Fruit fly (Drosophila melanogaster) whole organism, embryonic: ENCODE results near the gene vito.

ENCODE experiments used
- BEAF-32 ChIP-seq: fragments of 200-800 bp; sonication (Bioruptor generic); optimal IDR thresholded peaks from 3 replicates; lab custom pipeline; 2017; ENCODE audit warnings: missing biosample characterization, missing genetic modification characterization, mild to moderate bottlenecking, moderate library complexity, missing genetic modification reagents
- Bteb2 ChIP-seq: fragments of 200-800 bp; sonication (Bioruptor generic); optimal IDR thresholded peaks from 2 replicates; lab custom pipeline; 2016; ENCODE audit warnings: missing biosample characterization, missing genetic modification characterization
- CG10366 ChIP-seq: fragments of 200-800 bp; sonication (Bioruptor generic); IDR thresholded peaks from 2 replicates; pipeline ENCODE4 v1.3.6; 2022; ENCODE audit warnings: missing biosample characterization, missing genetic modification characterization
- CG12219 ChIP-seq: fragments of 200-800 bp; sonication (Bioruptor generic); optimal IDR thresholded peaks from 3 replicates; lab custom pipeline; 2018; ENCODE audit warnings: missing biosample characterization, mild to moderate bottlenecking, missing genetic modification characterization
- CG12659 ChIP-seq: fragments of 200-800 bp; sonication (Bioruptor generic); optimal IDR thresholded peaks from 3 replicates; lab custom pipeline; 2017; ENCODE audit warnings: mild to moderate bottlenecking, missing biosample characterization, missing genetic modification reagents, missing genetic modification characterization
- CG13775 ChIP-seq: fragments of 200-800 bp; sonication (Bioruptor generic); optimal IDR thresholded peaks from 3 replicates; lab custom pipeline; 2017; ENCODE audit warnings: missing biosample characterization, mild to moderate bottlenecking, missing genetic modification characterization
- CG15011 ChIP-seq: fragments of 200-800 bp; sonication (Bioruptor generic); optimal IDR thresholded peaks from 3 replicates; lab custom pipeline; 2018; ENCODE audit warnings: missing biosample characterization, mild to moderate bottlenecking, missing genetic modification characterization
- CG15269 ChIP-seq: fragments of 200-800 bp; sonication (Bioruptor generic); optimal IDR thresholded peaks from 2 replicates; lab custom pipeline; 2018; ENCODE audit warnings: missing biosample characterization, mild to moderate bottlenecking, missing genetic modification characterization, moderate library complexity
- CG17359 ChIP-seq: fragments of 200-800 bp; sonication (Bioruptor generic); optimal IDR thresholded peaks from 3 replicates; lab custom pipeline; 2018; ENCODE audit warnings: missing biosample characterization, mild to moderate bottlenecking, missing genetic modification characterization, moderate library complexity
- CG17912 ChIP-seq: fragments of 200-800 bp; sonication (Bioruptor generic); optimal IDR thresholded peaks from 2 replicates; lab custom pipeline; 2018; ENCODE audit warnings: missing biosample characterization, mild to moderate bottlenecking, missing genetic modification characterization
- CG18599 ChIP-seq: fragments of 200-800 bp; sonication (Bioruptor generic); optimal IDR thresholded peaks from 3 replicates; lab custom pipeline; 2017; ENCODE audit warnings: missing biosample characterization, missing genetic modification characterization, mild to moderate bottlenecking, moderate library complexity, missing genetic modification reagents
- CG2712 ChIP-seq: fragments of 200-800 bp; optimal IDR thresholded peaks from 3 replicates; lab custom pipeline; 2019; ENCODE audit warnings: missing biosample characterization, mild to moderate bottlenecking, missing genetic modification characterization, moderate library complexity
- CG34224 ChIP-seq: fragments of 200-800 bp; sonication (Bioruptor generic); IDR thresholded peaks from 3 replicates; pipeline ENCODE4 v1.3.6; 2022; ENCODE audit warnings: missing biosample characterization, missing genetic modification characterization; ENCODE audit not compliant: partially characterized antibody
- CG34422 ChIP-seq: fragments of 200-800 bp; sonication (Bioruptor generic); IDR thresholded peaks from 3 replicates; pipeline ENCODE4 v1.3.6; 2022; ENCODE audit warnings: missing biosample characterization, missing genetic modification characterization
- CG42726 ChIP-seq: fragments of 200-800 bp; sonication (Bioruptor generic); IDR thresholded peaks from 2 replicates; pipeline ENCODE4 v1.3.6; 2022; ENCODE audit warnings: missing biosample characterization, missing genetic modification characterization; ENCODE audit not compliant: partially characterized antibody
- CG7963 ChIP-seq: fragments of 200-800 bp; sonication (Bioruptor generic); IDR thresholded peaks from 3 replicates; pipeline ENCODE4 v1.3.6; 2022; ENCODE audit warnings: missing biosample characterization, missing genetic modification characterization; ENCODE audit not compliant: partially characterized antibody
- CG7987 ChIP-seq: fragments of 200-800 bp; sonication (Bioruptor generic); optimal IDR thresholded peaks from 2 replicates; lab custom pipeline; 2018; ENCODE audit warnings: missing biosample characterization, mild to moderate bottlenecking, missing genetic modification characterization, moderate library complexity
- CG9727 ChIP-seq: fragments of 200-800 bp; sonication (Bioruptor generic); optimal IDR thresholded peaks from 3 replicates; lab custom pipeline; 2017; ENCODE audit warnings: missing biosample characterization, mild to moderate bottlenecking, missing genetic modification characterization
- CG9797 ChIP-seq: fragments of 200-800 bp; sonication (Bioruptor generic); optimal IDR thresholded peaks from 3 replicates; lab custom pipeline; 2018; ENCODE audit warnings: missing biosample characterization, mild to moderate bottlenecking, missing genetic modification characterization
- CoRest ChIP-seq: fragments of 200-800 bp; sonication (Bioruptor generic); optimal IDR thresholded peaks from 3 replicates; lab custom pipeline; 2018; ENCODE audit warnings: missing biosample characterization, mild to moderate bottlenecking, missing genetic modification characterization, moderate library complexity
- Ets65A ChIP-seq: fragments of 200-800 bp; sonication (Bioruptor generic); peaks from one replicate; lab custom pipeline; 2016; ENCODE audit warnings: missing biosample characterization, missing genetic modification characterization
- HHEX ChIP-seq: fragments of 200-800 bp; sonication (Bioruptor generic); optimal IDR thresholded peaks from 3 replicates; lab custom pipeline; 2017; ENCODE audit warnings: missing biosample characterization, mild to moderate bottlenecking, missing genetic modification characterization, missing genetic modification reagents
- HLH4C ChIP-seq: fragments of 200-800 bp; sonication (Bioruptor generic); IDR thresholded peaks from 3 replicates; pipeline ENCODE4 v1.3.6; 2022; ENCODE audit warnings: missing biosample characterization, missing genetic modification characterization; ENCODE audit not compliant: partially characterized antibody
- Hey ChIP-seq: fragments of 200-800 bp; sonication (Bioruptor generic); optimal IDR thresholded peaks from 3 replicates; lab custom pipeline; 2018; ENCODE audit warnings: missing biosample characterization, mild to moderate bottlenecking, missing genetic modification characterization
- Hmr ChIP-seq: fragments of 200-800 bp; sonication (Bioruptor generic); optimal IDR thresholded peaks from 3 replicates; lab custom pipeline; 2017; ENCODE audit warnings: mild to moderate bottlenecking, missing biosample characterization, missing genetic modification reagents, missing genetic modification characterization
- Hr39 ChIP-seq: fragments of >200 bp; optimal IDR thresholded peaks from 2 replicates; lab custom pipeline; 2017
- Jarid2 ChIP-seq: fragments of 200-800 bp; sonication (Bioruptor generic); optimal IDR thresholded peaks from 3 replicates; lab custom pipeline; 2017; ENCODE audit warnings: mild to moderate bottlenecking, missing biosample characterization, missing genetic modification reagents, missing genetic modification characterization
- NC2α ChIP-seq: fragments of 200-800 bp; sonication (Bioruptor generic); optimal IDR thresholded peaks from 2 replicates; lab custom pipeline; 2016; ENCODE audit warnings: missing biosample characterization, missing genetic modification characterization
- PHDP ChIP-seq: fragments of 200-800 bp; sonication (Bioruptor generic); optimal IDR thresholded peaks from 3 replicates; lab custom pipeline; 2018; ENCODE audit warnings: missing biosample characterization, mild to moderate bottlenecking, missing genetic modification characterization, moderate library complexity
- Sin3A ChIP-seq: fragments of >200 bp; optimal IDR thresholded peaks from 2 replicates; lab custom pipeline; 2018
- Usf ChIP-seq: fragments of 200-800 bp; sonication (Bioruptor generic); optimal IDR thresholded peaks from 2 replicates; lab custom pipeline; 2017; ENCODE audit warnings: missing genotype, missing biosample characterization, missing genetic modification characterization
- abd-A ChIP-seq: fragments of 200-800 bp; sonication (Bioruptor generic); optimal IDR thresholded peaks from 3 replicates; lab custom pipeline; 2019; ENCODE audit warnings: missing biosample characterization, mild to moderate bottlenecking, missing genetic modification characterization, moderate library complexity
- bigmax ChIP-seq: fragments of 200-800 bp; sonication (Bioruptor generic); optimal IDR thresholded peaks from 2 replicates; lab custom pipeline; 2018; ENCODE audit warnings: missing biosample characterization, mild to moderate bottlenecking, missing genetic modification characterization
- ewg ChIP-seq: fragments of 200-800 bp; sonication (Bioruptor generic); optimal IDR thresholded peaks from 3 replicates; lab custom pipeline; 2017; ENCODE audit warnings: mild to moderate bottlenecking, missing biosample characterization, missing genetic modification reagents, missing genetic modification characterization
- gro ChIP-seq: fragments of 200-800 bp; sonication (Bioruptor generic); optimal IDR thresholded peaks from 2 replicates; lab custom pipeline; 2016; ENCODE audit warnings: missing biosample characterization, missing genetic modification characterization
- hbn ChIP-seq: fragments of 200-800 bp; sonication (Bioruptor generic); IDR thresholded peaks from 2 replicates; pipeline ENCODE4 v1.3.6; 2022; ENCODE audit warnings: missing biosample characterization, missing genetic modification characterization; ENCODE audit not compliant: partially characterized antibody
- inv ChIP-seq: fragments of 200-800 bp; sonication (Bioruptor generic); IDR thresholded peaks from 2 replicates; pipeline ENCODE4 v1.3.6; 2022; ENCODE audit warnings: missing biosample characterization, missing genetic modification characterization; ENCODE audit not compliant: partially characterized antibody
- kay ChIP-seq: fragments of 200-800 bp; sonication (Bioruptor generic); optimal IDR thresholded peaks from 2 replicates; lab custom pipeline; 2016; ENCODE audit warnings: missing biosample characterization, missing genetic modification characterization
- mld ChIP-seq: fragments of 200-800 bp; sonication (Bioruptor generic); IDR thresholded peaks from 3 replicates; pipeline ENCODE4 v1.3.6; 2022; ENCODE audit warnings: missing biosample characterization, missing genetic modification characterization; ENCODE audit not compliant: partially characterized antibody
- onecut ChIP-seq: fragments of 200-800 bp; sonication (Bioruptor generic); IDR thresholded peaks from 2 replicates; pipeline ENCODE4 v1.3.6; 2022; ENCODE audit warnings: missing biosample characterization, missing genetic modification characterization
- repo ChIP-seq: fragments of 200-800 bp; sonication (Bioruptor generic); optimal IDR thresholded peaks from 2 replicates; lab custom pipeline; 2016; ENCODE audit warnings: missing biosample characterization, missing genetic modification characterization
- run ChIP-seq: fragments of 200-800 bp; sonication (Bioruptor generic); optimal IDR thresholded peaks from 3 replicates; lab custom pipeline; 2018; ENCODE audit warnings: missing biosample characterization, mild to moderate bottlenecking, missing genetic modification characterization
- so ChIP-seq: fragments of 200-800 bp; sonication (Bioruptor generic); IDR thresholded peaks from 3 replicates; pipeline ENCODE4 v1.3.6; 2022; ENCODE audit warnings: missing biosample characterization, missing genetic modification characterization
- tgo ChIP-seq: fragments of 200-800 bp; sonication (Bioruptor generic); IDR thresholded peaks from 3 replicates; pipeline ENCODE4 v1.3.6; 2022; ENCODE audit warnings: missing biosample characterization, missing genetic modification characterization
- unc-4 ChIP-seq: fragments of 200-800 bp; sonication (Bioruptor generic); IDR thresholded peaks from 2 replicates; pipeline ENCODE4 v1.3.6; 2022; ENCODE audit warnings: missing biosample characterization, missing genetic modification characterization; ENCODE audit not compliant: partially characterized antibody
- vnd ChIP-seq: fragments of 200-800 bp; sonication (Bioruptor generic); IDR thresholded peaks from 3 replicates; pipeline ENCODE4 v1.3.6; 2022; ENCODE audit warnings: missing biosample characterization, missing genetic modification characterization; ENCODE audit not compliant: partially characterized antibody
- wek ChIP-seq: fragments of 200-800 bp; sonication (Bioruptor generic); optimal IDR thresholded peaks from 3 replicates; lab custom pipeline; 2018; ENCODE audit warnings: missing biosample characterization, mild to moderate bottlenecking, missing genetic modification characterization, moderate library complexity

vito gene

dm6 chr3L:5751740-5752579 lies 25.2 kb downstream of the vito start, which contains the start of gene DnaJ-1 (continued):
- TF ChIP-seq NC2α (GFP tag; lab: Kevin White, UChicago) (peak; percentile 32), inv (GFP tag; lab: Robert Waterston, UW) (peak; percentile 98), vnd (peak; percentile 99), Jarid2 (GFP tag; lab: Kevin White, UChicago) (peak; percentile 78), HLH4C (GFP tag; lab: Robert Waterston, UW) (peak; percentile 96), CG15011 (GFP tag; lab: Kevin White, UChicago) (peak; percentile 20), CG34422 (GFP tag; lab: Robert Waterston, UW) (no peak; the same call in 2 of the 3 replicates), Sin3A (lab: Kevin White, UChicago) (peak; percentile 95), mld (peak; percentile 95), CG7963 (GFP tag; lab: Robert Waterston, UW) (peak; percentile 95), CG10366 (GFP tag; lab: Robert Waterston, UW) (no peak), Ets65A (peak; percentile 96), CG42726 (peak; percentile 95), so (GFP tag; lab: Robert Waterston, UW) (peak; percentile 12; the same call in 1 of the 3 replicates), hbn (GFP tag; lab: Robert Waterston, UW) (peak; percentile 98), CG7987 (GFP tag; lab: Kevin White, UChicago) (no peak), CG9727 (GFP tag; lab: Kevin White, UChicago) (peak; percentile 18), Usf (no peak), abd-A (tag; lab: Kevin White, UChicago) (peak; percentile 51), CG2712 (tag; lab: Kevin White, UChicago) (peak; percentile 22), bigmax (peak; percentile 53), CG15269 (peak; percentile 41), CG17912 (GFP tag; lab: Kevin White, UChicago) (peak; percentile 27), tgo (GFP tag; lab: Robert Waterston, UW) (peak; percentile 31; the same call in 1 of the 3 replicates), ewg (GFP tag; lab: Kevin White, UChicago) (peak; percentile 43), Bteb2 (no peak), BEAF-32 (GFP tag; lab: Kevin White, UChicago) (peak; percentile 98), CG12659 (GFP tag; lab: Kevin White, UChicago) (peak; percentile 70), Hmr (GFP tag; lab: Kevin White, UChicago) (peak; percentile 61), gro (GFP tag; lab: Kevin White, UChicago) (peak; percentile 76), Hey (peak; percentile 24), CG34224 (GFP tag; lab: Robert Waterston, UW) (peak; percentile 97), run (no peak), CoRest (tag; lab: Kevin White, UChicago) (peak; percentile 6), CG18599 (GFP tag; lab: Kevin White, UChicago) (peak; percentile 70), unc-4 (GFP tag; lab: Robert Waterston, UW) (peak; percentile 97), CG13775 (GFP tag; lab: Kevin White, UChicago) (no peak), CG17359 (peak; percentile 30), kay (GFP tag; lab: Kevin White, UChicago) (no peak), Hr39 (lab: Kevin White, UChicago) (no peak), repo (no peak), CG12219 (GFP tag; lab: Kevin White, UChicago) (no peak), wek (GFP tag; lab: Kevin White, UChicago) (peak; percentile 38), CG9797 (GFP tag; lab: Kevin White, UChicago) (peak; percentile 54), PHDP (peak; percentile 31), HHEX (GFP tag; lab: Kevin White, UChicago) (peak; percentile 33), onecut (GFP tag; lab: Robert Waterston, UW) (peak; percentile 59)
